Worm (Caenorhabditis elegans): ENCODE results near the gene scl-27.

- TF ChIP-seq ama-1 (optimal IDR thresholded peaks at IDR 0.05) (no peak), hmbx-1 (tag; optimal IDR thresholded peaks at IDR 0.05) (no peak)
These were observed 3.5 kb upstream of the scl-27 start, which contains the start of gene nhr-253 for ce11 chrV:396309-396708.

Data from whole organism, early embryonic.